Worm (Caenorhabditis elegans): ENCODE results near the gene F35G2.5.

DNA sequence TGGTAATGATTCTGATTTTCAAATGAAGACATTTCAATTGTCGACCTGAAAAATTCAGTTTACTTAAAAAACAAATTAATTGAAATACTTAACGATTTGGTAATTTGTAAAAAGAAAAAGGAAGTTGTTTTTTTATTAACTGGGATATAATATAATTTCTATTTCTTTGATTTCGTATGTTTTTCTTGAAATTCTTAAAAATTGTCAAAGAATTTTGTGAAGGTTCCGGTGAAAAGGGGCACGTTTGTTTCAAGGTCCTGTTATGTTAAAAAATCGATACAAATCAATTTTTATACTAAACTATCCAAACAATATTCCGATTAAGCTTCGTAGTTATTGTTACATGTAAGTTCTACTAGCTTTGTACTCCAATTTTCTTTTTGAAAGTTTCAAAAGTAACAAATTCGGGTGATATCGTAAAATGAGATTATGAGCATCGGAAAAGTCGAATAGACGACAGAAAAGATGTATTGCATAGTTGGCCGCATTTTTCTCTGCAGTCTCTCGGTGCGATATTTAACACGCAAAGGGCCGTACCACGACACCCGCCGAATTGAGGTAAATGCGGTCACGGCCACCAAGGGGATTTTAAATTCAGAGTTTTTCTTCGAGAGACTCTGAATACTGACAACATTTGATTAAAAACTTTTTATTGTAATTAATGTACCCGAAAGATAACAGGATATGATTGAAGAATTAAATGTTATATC lies 39.9 kb downstream of the F35G2.5 start, which contains the start of gene Y39C12A.9:
- no peak for TF ChIP-seq lin-13 (tag; optimal IDR thresholded peaks at IDR 0.05)
- no peak for TF ChIP-seq nhr-28 (tag; optimal IDR thresholded peaks at IDR 0.05)
- no peak for TF ChIP-seq nhr-237 (tag; optimal IDR thresholded peaks at IDR 0.05)
- no peak for TF ChIP-seq hlh-1 (tag; optimal IDR thresholded peaks at IDR 0.05)
- TF ChIP-seq nhr-2 (tag; optimal IDR thresholded peaks at IDR 0.05), result no peak
- no peak for TF ChIP-seq mep-1 (tag; optimal IDR thresholded peaks at IDR 0.05)
- no peak for TF ChIP-seq unc-39 (tag; optimal IDR thresholded peaks at IDR 0.05)

Measured in whole organism, mixed stage, embryonic.